Worm (Caenorhabditis elegans) whole organism, L3 larva: ENCODE results near the gene ZK1067.4.

Experiments used
- ama-1 ChIP-seq: fragments of 150-350 bp; optimal IDR thresholded peaks from 2 replicates; lab custom pipeline; 2018
- ceh-28 ChIP-seq: fragments of 150-350 bp; optimal IDR thresholded peaks from 2 replicates; lab custom pipeline; 2014; ENCODE audit warnings: missing biosample characterization, missing genetic modification reagents, missing genetic modification characterization
- ceh-9 ChIP-seq: sonication (generic microtip); optimal IDR thresholded peaks from 2 replicates; lab custom pipeline; 2018; ENCODE audit warnings: missing biosample characterization, missing genetic modification characterization
- lin-39 ChIP-seq: fragments of 150-350 bp; optimal IDR thresholded peaks from 2 replicates; lab custom pipeline; 2018; ENCODE audit warnings: missing biosample characterization, missing genetic modification reagents, missing genetic modification characterization
- mml-1 ChIP-seq: fragments of 150-350 bp; sonication (generic microtip); optimal IDR thresholded peaks from 3 replicates; lab custom pipeline; 2014; ENCODE audit warnings: missing biosample characterization, missing genetic modification characterization
- nhr-11 ChIP-seq: fragments of 150-350 bp; optimal IDR thresholded peaks from 2 replicates; lab custom pipeline; 2014; ENCODE audit warnings: missing biosample characterization, missing genetic modification characterization
- nhr-23 ChIP-seq: fragments of 150-350 bp; optimal IDR thresholded peaks from 2 replicates; lab custom pipeline; 2014; ENCODE audit warnings: missing biosample characterization, missing genetic modification reagents, missing genetic modification characterization
- nhr-28 ChIP-seq: fragments of 150-350 bp; optimal IDR thresholded peaks from 2 replicates; lab custom pipeline; 2014; ENCODE audit warnings: missing biosample characterization, missing genetic modification characterization
- nhr-76 ChIP-seq: fragments of 150-350 bp; sonication (generic microtip); optimal IDR thresholded peaks from 5 replicates; lab custom pipeline; 2014; ENCODE audit warnings: missing biosample characterization, missing genetic modification characterization
- nhr-77 ChIP-seq: fragments of 150-350 bp; optimal IDR thresholded peaks from 2 replicates; lab custom pipeline; 2014; ENCODE audit warnings: missing biosample characterization, missing genetic modification characterization
- snpc-4 ChIP-seq: fragments of 150-350 bp; optimal IDR thresholded peaks from 2 replicates; lab custom pipeline; 2014; ENCODE audit warnings: missing biosample characterization, missing genetic modification characterization
- unc-62 ChIP-seq: fragments of 150-350 bp; sonication (generic microtip); optimal IDR thresholded peaks from 4 replicates; lab custom pipeline; 2014; ENCODE audit warnings: missing biosample characterization, missing genetic modification reagents, missing genetic modification characterization

ce11 chrII:9196325-9196724 lies 13.9 kb upstream of the ZK1067.4 start:
- TF ChIP-seq mml-1 (tag; lab: Kevin White, UChicago), result no peak
- no peak for TF ChIP-seq ama-1 (lab: Kevin White, UChicago)
- no peak for TF ChIP-seq nhr-23 (tag; lab: Kevin White, UChicago)
- TF ChIP-seq unc-62 (GFP tag; lab: Kevin White, UChicago), result no peak
- TF ChIP-seq nhr-77 (tag; lab: Kevin White, UChicago), result no peak
- TF ChIP-seq lin-39 (tag; lab: Kevin White, UChicago), result no peak
- TF ChIP-seq ceh-28 (tag; lab: Kevin White, UChicago), result no peak
- TF ChIP-seq snpc-4, result no peak
- no peak for TF ChIP-seq nhr-28
- no peak for TF ChIP-seq ceh-9
- TF ChIP-seq nhr-11, result no peak
- TF ChIP-seq nhr-76, result no peak
